Worm (Caenorhabditis elegans) whole organism, midembryonic: ENCODE data around the gene F36D4.4.
"Not testable (repeated sequence)": the region's sequence is repeated elsewhere in the genome, so short reads cannot be mapped to it uniquely, and the experiment has no call there.

Source experiments
- T22C8.4 ChIP-seq: fragments of 200-800 bp; sonication (Bioruptor generic); IDR thresholded peaks from 2 replicates; pipeline ENCODE4 v1.3.6; 2022; ENCODE audit warnings: missing genetic modification characterization, missing compliant biosample characterization
- cog-1 ChIP-seq: sonication (generic microtip); optimal IDR thresholded peaks from 2 replicates; lab custom pipeline; 2016; ENCODE audit warnings: missing genetic modification characterization, missing compliant biosample characterization
- flt-1 ChIP-seq: fragments of 200-800 bp; sonication (Bioruptor generic); IDR thresholded peaks from 2 replicates; pipeline ENCODE4 v1.3.6; 2022; ENCODE audit warnings: missing genetic modification characterization, missing compliant biosample characterization
- klf-2 ChIP-seq: fragments of 200-800 bp; sonication (Bioruptor generic); conservative IDR thresholded peaks from 2 replicates; pipeline ENCODE4 v1.3.6; 2022; ENCODE audit warnings: missing genetic modification reagents, missing genetic modification characterization, missing compliant biosample characterization
- med-1 ChIP-seq: sonication (generic microtip); optimal IDR thresholded peaks from 2 replicates; lab custom pipeline; 2017; ENCODE audit warnings: missing genetic modification characterization, mild to moderate bottlenecking, missing compliant biosample characterization, antibody characterized with exemption, missing genetic modification reagents; ENCODE audit not compliant: insufficient read depth
- ref-1 ChIP-seq: fragments of 200-800 bp; sonication (Bioruptor generic); conservative IDR thresholded peaks from 2 replicates; pipeline ENCODE4 v1.3.6; 2022; ENCODE audit warnings: missing genetic modification reagents, missing genetic modification characterization, missing compliant biosample characterization
- tab-1 ChIP-seq: fragments of 200-800 bp; sonication (Bioruptor generic); IDR thresholded peaks from 2 replicates; pipeline ENCODE4 v1.3.6; 2022; ENCODE audit warnings: missing genetic modification characterization, missing compliant biosample characterization
- ztf-23 ChIP-seq: fragments of 200-800 bp; sonication (Bioruptor generic); IDR thresholded peaks from 2 replicates; pipeline ENCODE4 v1.3.6; 2022; ENCODE audit warnings: missing genetic modification reagents, missing genetic modification characterization, missing compliant biosample characterization
- ztf-29 ChIP-seq: fragments of 200-800 bp; sonication (Bioruptor generic); IDR thresholded peaks from 2 replicates; pipeline ENCODE4 v1.3.6; 2022; ENCODE audit warnings: missing genetic modification reagents, missing genetic modification characterization, missing compliant biosample characterization

F36D4.4 gene

ce11 chrV:9406890-9407289 is 7.5 kb downstream of the F36D4.4 start:
- TF ChIP-seq klf-2 (GFP tag; lab: Robert Waterston, UW) (no peak), ref-1 (GFP tag; lab: Robert Waterston, UW) (no peak), ztf-29 (no peak), ztf-23 (no peak), med-1 (no peak), T22C8.4 (GFP tag; lab: Robert Waterston, UW) (no peak), flt-1 (GFP tag; lab: Robert Waterston, UW) (no peak), cog-1 (tag; lab: Kevin White, UChicago) (no peak), tab-1 (GFP tag; lab: Robert Waterston, UW) (no peak)

- TF ChIP-seq ztf-29 (no peak), klf-2 (GFP tag; lab: Robert Waterston, UW) (no peak), cog-1 (tag; lab: Kevin White, UChicago) (no peak), med-1 (no peak), ztf-23 (no peak), tab-1 (GFP tag; lab: Robert Waterston, UW) (no peak), T22C8.4 (GFP tag; lab: Robert Waterston, UW) (no peak), ref-1 (GFP tag; lab: Robert Waterston, UW) (no peak), flt-1 (GFP tag; lab: Robert Waterston, UW) (no peak)
Observed at ce11 chrV:9399886-9400373, 14.5 kb downstream of the F36D4.4 start, which contains the start of gene trpp-4. Gene trpp-4 (plus strand): TSS chrV:9400327.

- TF ChIP-seq T22C8.4 (GFP tag; lab: Robert Waterston, UW) (no peak), ref-1 (GFP tag; lab: Robert Waterston, UW) (no peak), cog-1 (tag; lab: Kevin White, UChicago) (no peak), tab-1 (GFP tag; lab: Robert Waterston, UW) (no peak)
Observed at ce11 chrV:9394938-9395639, 19.3 kb downstream of the F36D4.4 start.

DNA sequence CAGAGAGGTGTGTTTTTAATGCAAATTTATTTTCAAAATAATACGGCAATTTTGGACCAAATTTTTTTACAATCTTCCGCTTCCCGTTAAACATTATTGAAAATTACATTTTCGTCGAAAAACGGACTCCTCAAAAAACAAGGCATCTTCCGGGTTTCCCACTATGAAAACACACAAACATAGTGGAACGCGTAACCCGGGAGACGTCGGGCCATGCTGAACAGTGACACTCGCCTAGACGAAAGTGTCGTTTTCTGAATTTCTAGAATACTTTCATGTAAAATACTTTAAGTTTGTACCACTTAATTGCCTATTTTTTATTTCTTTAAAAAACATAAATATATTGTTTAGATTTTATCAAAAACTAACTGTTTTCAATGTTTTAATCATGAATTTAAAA is 22.5 kb downstream of the F36D4.4 start:
- TF ChIP-seq med-1 = no peak
- TF ChIP-seq tab-1 (GFP tag; lab: Robert Waterston, UW) = no peak
- TF ChIP-seq ztf-23 = no peak

DNA sequence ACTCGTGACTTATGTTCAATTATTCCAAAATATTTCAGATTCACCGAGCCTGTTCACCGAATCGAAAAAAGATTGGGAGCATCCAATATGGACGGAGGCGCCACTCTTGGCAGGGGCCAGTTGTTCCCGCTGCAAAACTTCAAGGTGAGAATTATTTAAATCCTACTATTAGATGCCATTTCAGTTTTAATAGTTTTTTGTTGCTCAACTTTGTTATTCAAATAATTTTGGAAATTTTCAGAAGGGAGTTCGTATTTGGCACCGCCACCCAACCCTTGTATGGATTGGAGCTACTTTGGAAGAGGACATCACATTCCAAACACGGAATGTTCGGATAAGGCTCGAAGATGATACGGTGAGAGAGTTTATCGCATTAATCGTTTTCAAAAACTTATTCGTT is 28.3 kb downstream of the F36D4.4 start, which contains the start of gene hum-2:
hum-2 (plus strand) TSS at position 33 of the 400 bp plus-strand sequence.
- TF ChIP-seq tab-1 (GFP tag; lab: Robert Waterston, UW) = no peak

DNA sequence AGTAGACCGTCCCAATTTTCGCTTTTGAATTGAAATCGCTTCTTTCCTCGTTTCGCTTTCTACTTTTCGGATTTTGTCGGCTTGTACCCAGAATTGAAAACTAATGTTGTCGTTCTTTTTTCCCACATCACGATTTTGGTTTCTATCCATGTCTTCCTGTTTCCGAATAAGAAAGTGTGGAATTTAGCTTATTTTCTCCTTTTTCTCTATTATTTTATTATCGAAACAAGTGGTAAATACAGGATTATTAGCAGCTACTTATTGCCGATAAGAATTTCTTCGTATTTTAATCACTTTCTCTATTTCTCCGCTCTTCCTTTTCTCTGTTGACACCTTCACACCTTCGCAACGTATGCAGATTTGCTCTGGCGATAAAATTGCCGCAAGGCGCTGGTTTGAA is 29.5 kb downstream of the F36D4.4 start:
- TF ChIP-seq T22C8.4 (GFP tag; lab: Robert Waterston, UW) = no peak
- TF ChIP-seq ztf-23 = no peak
- no peak for TF ChIP-seq ref-1 (GFP tag; lab: Robert Waterston, UW)
- TF ChIP-seq cog-1 (tag; lab: Kevin White, UChicago) = no peak
- no peak for TF ChIP-seq tab-1 (GFP tag; lab: Robert Waterston, UW)
- no peak for TF ChIP-seq med-1
- TF ChIP-seq flt-1 (GFP tag; lab: Robert Waterston, UW) = no peak
- TF ChIP-seq ztf-29 = no peak
- no peak for TF ChIP-seq klf-2 (GFP tag; lab: Robert Waterston, UW)

ce11 chrV:9384359-9384758 is 30.1 kb downstream of the F36D4.4 start:
- TF ChIP-seq flt-1 (GFP tag; lab: Robert Waterston, UW) (no peak), klf-2 (GFP tag; lab: Robert Waterston, UW) (no peak), ref-1 (GFP tag; lab: Robert Waterston, UW) (no peak), ztf-23 (no peak), T22C8.4 (GFP tag; lab: Robert Waterston, UW) (no peak), ztf-29 (no peak), tab-1 (GFP tag; lab: Robert Waterston, UW) (no peak), med-1 (no peak), cog-1 (tag; lab: Kevin White, UChicago) (no peak)

- TF ChIP-seq tab-1 (GFP tag; lab: Robert Waterston, UW) = no peak
- no peak for TF ChIP-seq med-1
- peak; percentile 49; the same call in 1 of the 2 replicates for TF ChIP-seq T22C8.4 (GFP tag; lab: Robert Waterston, UW)
Observed at ce11 chrV:9382538-9383328, 31.7 kb downstream of the F36D4.4 start.

- no peak for TF ChIP-seq ztf-23
- no peak for TF ChIP-seq ztf-29
- TF ChIP-seq flt-1 (GFP tag; lab: Robert Waterston, UW) = no peak
- TF ChIP-seq tab-1 (GFP tag; lab: Robert Waterston, UW) = no peak
- no peak for TF ChIP-seq ref-1 (GFP tag; lab: Robert Waterston, UW)
- no peak for TF ChIP-seq klf-2 (GFP tag; lab: Robert Waterston, UW)
- TF ChIP-seq cog-1 (tag; lab: Kevin White, UChicago) = no peak
- no peak for TF ChIP-seq med-1
- TF ChIP-seq T22C8.4 (GFP tag; lab: Robert Waterston, UW) = no peak
Observed at ce11 chrV:9381846-9382363, 32.5 kb downstream of the F36D4.4 start, which contains the start of gene E02C12.12. Gene E02C12.12 (minus strand): TSS chrV:9382313.

DNA sequence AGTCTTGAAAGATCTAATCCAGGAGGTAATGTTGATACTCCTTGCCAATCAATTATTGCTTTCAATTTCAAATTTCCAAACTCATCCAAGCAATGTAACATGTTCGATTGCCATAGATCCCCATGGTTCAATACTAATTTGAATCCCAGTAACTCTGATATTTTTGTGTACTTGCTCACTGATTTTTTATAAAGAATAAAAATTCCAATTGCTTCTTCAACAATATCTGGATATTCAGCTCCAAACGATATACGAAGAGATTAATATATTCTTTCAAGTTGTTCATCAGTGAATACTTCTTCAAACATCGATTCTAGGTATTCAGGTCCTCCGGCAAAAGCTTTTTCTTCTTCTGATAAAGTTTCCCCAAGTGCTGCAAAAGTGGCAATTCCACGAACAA is 34.6 kb downstream of the F36D4.4 start, which contains the start of gene E02C12.11:
E02C12.11 (minus strand) TSS at position 101 of the 400 bp plus-strand sequence.
- TF ChIP-seq tab-1 (GFP tag; lab: Robert Waterston, UW); ztf-29; ztf-23: not testable (repeated sequence)
